ENCODE assay signal across 1 fruit fly cellular context in genomic region chrX:1387149-1387752, dm6.
A peak's percentile ranks its signal among the peaks of the same experiment; 100 is the strongest.
TF ChIP-seq lines count a peak whose summit lies in the region.

No protein-coding gene starts in this region.

TF ChIP-seq in whole organism, embryonic, 481 proteins besides CTCF, POLR2A, EP300 and RAD21 (continued from another document and continues in another):
- TF ChIP-seq CG43689 (GFP tag; IDR thresholded peaks at IDR 0.05; lab: Robert Waterston, UW) (no peak), en (GFP tag; optimal IDR thresholded peaks at IDR 0.05; lab: Kevin White, UChicago) (no peak), B-H2 (GFP tag; optimal IDR thresholded peaks at IDR 0.05; lab: Kevin White, UChicago) (no peak), CG6254 (GFP tag; optimal IDR thresholded peaks at IDR 0.05; lab: Kevin White, UChicago) (no peak), CG17186 (GFP tag; optimal IDR thresholded peaks at IDR 0.05; lab: Kevin White, UChicago) (no peak), zen2 (GFP tag; IDR thresholded peaks at IDR 0.05; lab: Robert Waterston, UW; ENCODE audit: partially characterized antibody) (no peak), CG11723 (GFP tag; optimal IDR thresholded peaks at IDR 0.05; lab: Kevin White, UChicago) (peak; percentile 28), CG16863 (GFP tag; optimal IDR thresholded peaks at IDR 0.05; lab: Kevin White, UChicago) (no peak), Hr3 (GFP tag; optimal IDR thresholded peaks at IDR 0.05; lab: Kevin White, UChicago) (no peak), CG5180 (GFP tag; optimal IDR thresholded peaks at IDR 0.05; lab: Kevin White, UChicago) (peak; percentile 11), Hey (tag; optimal IDR thresholded peaks at IDR 0.05; lab: Kevin White, UChicago) (peak; percentile 22), CG11695 (GFP tag; IDR thresholded peaks at IDR 0.05; lab: Robert Waterston, UW) (no peak), sna (GFP tag; IDR thresholded peaks at IDR 0.05; lab: Robert Waterston, UW; ENCODE audit: partially characterized antibody) (no peak), CG10543 (GFP tag; optimal IDR thresholded peaks at IDR 0.05; lab: Kevin White, UChicago) (peak; percentile 72), caup (GFP tag; optimal IDR thresholded peaks at IDR 0.05; lab: Kevin White, UChicago; ENCODE audit: severe bottlenecking) (no peak), gce (GFP tag; IDR thresholded peaks at IDR 0.05; lab: Robert Waterston, UW) (no peak), CG17612 (GFP tag; IDR thresholded peaks at IDR 0.05; lab: Robert Waterston, UW) (no peak), CG10209 (GFP tag; optimal IDR thresholded peaks at IDR 0.05; lab: Kevin White, UChicago) (peak; percentile 18), CG12299 (tag; optimal IDR thresholded peaks at IDR 0.05; lab: Kevin White, UChicago) (no peak), gem (tag; optimal IDR thresholded peaks at IDR 0.05; lab: Kevin White, UChicago) (no peak), lola (GFP tag; optimal IDR thresholded peaks at IDR 0.05; lab: Kevin White, UChicago) (no peak), D (optimal IDR thresholded peaks at IDR 0.05; lab: Kevin White, UChicago) (no peak), D (GFP tag; optimal IDR thresholded peaks at IDR 0.05; lab: Kevin White, UChicago) (no peak), cg (GFP tag; optimal IDR thresholded peaks at IDR 0.05; lab: Kevin White, UChicago) (peak; percentile 65), kni (GFP tag; optimal IDR thresholded peaks at IDR 0.05; lab: Kevin White, UChicago) (peak; percentile 76), maf-S (GFP tag; optimal IDR thresholded peaks at IDR 0.05; lab: Kevin White, UChicago) (no peak), Tbp (GFP tag; optimal IDR thresholded peaks at IDR 0.05; lab: Kevin White, UChicago) (no peak), CG30431 (GFP tag; optimal IDR thresholded peaks at IDR 0.05; lab: Kevin White, UChicago) (no peak), rib (GFP tag; IDR thresholded peaks at IDR 0.05; lab: Robert Waterston, UW) (no peak), CG31365 (tag; optimal IDR thresholded peaks at IDR 0.05; lab: Kevin White, UChicago) (no peak), row (GFP tag; IDR thresholded peaks at IDR 0.05; lab: Robert Waterston, UW) (no peak), jing (GFP tag; optimal IDR thresholded peaks at IDR 0.05; lab: Kevin White, UChicago) (no peak), CG13287 (GFP tag; IDR thresholded peaks at IDR 0.05; lab: Robert Waterston, UW; ENCODE audit: partially characterized antibody) (no peak), CG13123 (GFP tag; optimal IDR thresholded peaks at IDR 0.05; lab: Kevin White, UChicago) (no peak), CG17912 (GFP tag; optimal IDR thresholded peaks at IDR 0.05; lab: Kevin White, UChicago) (peak; percentile 32), CG34376 (GFP tag; optimal IDR thresholded peaks at IDR 0.05; lab: Kevin White, UChicago) (peak; percentile 32), onecut (GFP tag; IDR thresholded peaks at IDR 0.05; lab: Robert Waterston, UW) (no peak), CG14014 (GFP tag; IDR thresholded peaks at IDR 0.05; lab: Robert Waterston, UW) (no peak), CG3995 (GFP tag; optimal IDR thresholded peaks at IDR 0.05; lab: Kevin White, UChicago) (no peak), CG4424 (GFP tag; optimal IDR thresholded peaks at IDR 0.05; lab: Kevin White, UChicago) (no peak), bowl (GFP tag; IDR thresholded peaks at IDR 0.05; lab: Robert Waterston, UW) (no peak), CG16815 (GFP tag; optimal IDR thresholded peaks at IDR 0.05; lab: Kevin White, UChicago) (no peak), CG14710 (tag; optimal IDR thresholded peaks at IDR 0.05; lab: Kevin White, UChicago) (no peak), z (GFP tag; IDR thresholded peaks at IDR 0.05; lab: Robert Waterston, UW) (peak; percentile 82), CG2712 (tag; optimal IDR thresholded peaks at IDR 0.05; lab: Kevin White, UChicago) (no peak), toy (GFP tag; IDR thresholded peaks at IDR 0.05; lab: Robert Waterston, UW) (no peak), CG14441 (GFP tag; IDR thresholded peaks at IDR 0.05; lab: Robert Waterston, UW) (no peak), dysf (GFP tag; IDR thresholded peaks at IDR 0.05; lab: Robert Waterston, UW) (no peak), CG2202 (tag; optimal IDR thresholded peaks at IDR 0.05; lab: Kevin White, UChicago) (no peak), CG17359 (tag; optimal IDR thresholded peaks at IDR 0.05; lab: Kevin White, UChicago) (peak; percentile 2), CG8290 (GFP tag; optimal IDR thresholded peaks at IDR 0.05; lab: Kevin White, UChicago) (no peak), CG8290 (tag; optimal IDR thresholded peaks at IDR 0.05; lab: Kevin White, UChicago) (peak in 1 of 2 experiments; percentile 34), repo (GFP tag; optimal IDR thresholded peaks at IDR 0.05; lab: Kevin White, UChicago) (no peak), NC2β (GFP tag; optimal IDR thresholded peaks at IDR 0.05; lab: Kevin White, UChicago) (no peak), sisA (GFP tag; IDR thresholded peaks at IDR 0.05; lab: Robert Waterston, UW) (no peak), hkb (optimal IDR thresholded peaks at IDR 0.05; lab: Kevin White, UChicago) (no peak), hkb (GFP tag; IDR thresholded peaks at IDR 0.05; lab: Robert Waterston, UW) (no peak), Med (GFP tag; lab: Kevin White, UChicago) (peak; percentile 58), CG14965 (GFP tag; optimal IDR thresholded peaks at IDR 0.05; lab: Kevin White, UChicago; ENCODE audit: borderline replicate concordance) (no peak), CG10147 (GFP tag; optimal IDR thresholded peaks at IDR 0.05; lab: Kevin White, UChicago) (no peak), Ets65A (GFP tag; lab: Kevin White, UChicago) (no peak), TFAM (GFP tag; optimal IDR thresholded peaks at IDR 0.05; lab: Kevin White, UChicago) (no peak), CG7271 (tag; optimal IDR thresholded peaks at IDR 0.05; lab: Kevin White, UChicago) (no peak), ems (GFP tag; optimal IDR thresholded peaks at IDR 0.05; lab: Kevin White, UChicago) (no peak), CG7357 (GFP tag; IDR thresholded peaks at IDR 0.05; lab: Robert Waterston, UW) (no peak), br (optimal IDR thresholded peaks at IDR 0.05; lab: Kevin White, UChicago) (no peak), lab (GFP tag; optimal IDR thresholded peaks at IDR 0.05; lab: Kevin White, UChicago) (peak; percentile 51), Sox100B (GFP tag; optimal IDR thresholded peaks at IDR 0.05; lab: Kevin White, UChicago) (no peak), Hsf (GFP tag; optimal IDR thresholded peaks at IDR 0.05; lab: Kevin White, UChicago) (no peak), ase (GFP tag; IDR thresholded peaks at IDR 0.05; lab: Robert Waterston, UW) (no peak), pfk (GFP tag; optimal IDR thresholded peaks at IDR 0.05; lab: Kevin White, UChicago) (peak; percentile 55), Lim3 (GFP tag; IDR thresholded peaks at IDR 0.05; lab: Robert Waterston, UW) (no peak), Aef1 (GFP tag; IDR thresholded peaks at IDR 0.05; lab: Robert Waterston, UW) (no peak), CG12391 (tag; optimal IDR thresholded peaks at IDR 0.05; lab: Kevin White, UChicago) (no peak), CrebB (tag; optimal IDR thresholded peaks at IDR 0.05; lab: Kevin White, UChicago) (no peak), CG12744 (GFP tag; optimal IDR thresholded peaks at IDR 0.05; lab: Kevin White, UChicago) (no peak), knrl (GFP tag; IDR thresholded peaks at IDR 0.05; lab: Robert Waterston, UW; ENCODE audit: partially characterized antibody) (no peak), bsh (GFP tag; optimal IDR thresholded peaks at IDR 0.05; lab: Kevin White, UChicago) (peak in 1 of 2 experiments; percentile 2), trem (tag; optimal IDR thresholded peaks at IDR 0.05; lab: Kevin White, UChicago) (no peak), CG15514 (GFP tag; optimal IDR thresholded peaks at IDR 0.05; lab: Kevin White, UChicago) (peak; percentile 33), CG7839 (tag; optimal IDR thresholded peaks at IDR 0.05; lab: Kevin White, UChicago) (no peak), crol (GFP tag; IDR thresholded peaks at IDR 0.05; lab: Robert Waterston, UW) (peak; percentile 85), dmrt11E (tag; optimal IDR thresholded peaks at IDR 0.05; lab: Kevin White, UChicago) (no peak), Nf-YA (GFP tag; IDR thresholded peaks at IDR 0.05; lab: Robert Waterston, UW) (no peak), CG7556 (GFP tag; optimal IDR thresholded peaks at IDR 0.05; lab: Kevin White, UChicago) (no peak), CG3163 (GFP tag; optimal IDR thresholded peaks at IDR 0.05; lab: Kevin White, UChicago) (no peak), Adf1 (GFP tag; IDR thresholded peaks at IDR 0.05; lab: Robert Waterston, UW) (peak; percentile 32), Chrac-16 (GFP tag; optimal IDR thresholded peaks at IDR 0.05; lab: Kevin White, UChicago) (no peak), Scr (GFP tag; IDR thresholded peaks at IDR 0.05; lab: Robert Waterston, UW; ENCODE audit: partially characterized antibody) (no peak), CkIIα-i1 (GFP tag; IDR thresholded peaks at IDR 0.05; lab: Robert Waterston, UW) (no peak), CG34422 (GFP tag; IDR thresholded peaks at IDR 0.05; lab: Robert Waterston, UW) (no peak), gcm (GFP tag; optimal IDR thresholded peaks at IDR 0.05; lab: Kevin White, UChicago) (no peak), nau (GFP tag; optimal IDR thresholded peaks at IDR 0.05; lab: Kevin White, UChicago) (no peak), Myb (GFP tag; optimal IDR thresholded peaks at IDR 0.05; lab: Kevin White, UChicago) (no peak), CG10267 (tag; optimal IDR thresholded peaks at IDR 0.05; lab: Kevin White, UChicago) (no peak), CG1792 (GFP tag; optimal IDR thresholded peaks at IDR 0.05; lab: Kevin White, UChicago) (no peak), stwl (tag; optimal IDR thresholded peaks at IDR 0.05; lab: Kevin White, UChicago) (no peak), esg (GFP tag; conservative IDR thresholded peaks at IDR 0.05; lab: Robert Waterston, UW) (no peak), CG13624 (GFP tag; optimal IDR thresholded peaks at IDR 0.05; lab: Kevin White, UChicago) (no peak), btn (GFP tag; optimal IDR thresholded peaks at IDR 0.05; lab: Kevin White, UChicago) (no peak), kah (GFP tag; optimal IDR thresholded peaks at IDR 0.05; lab: Kevin White, UChicago) (peak; percentile 84), CG11085 (GFP tag; IDR thresholded peaks at IDR 0.05; lab: Robert Waterston, UW) (no peak), HLHmδ (GFP tag; optimal IDR thresholded peaks at IDR 0.05; lab: Kevin White, UChicago) (no peak), D19B (GFP tag; optimal IDR thresholded peaks at IDR 0.05; lab: Kevin White, UChicago) (no peak), CG4617 (GFP tag; optimal IDR thresholded peaks at IDR 0.05; lab: Kevin White, UChicago; ENCODE audit: borderline replicate concordance) (no peak), ftz-f1 (GFP tag; optimal IDR thresholded peaks at IDR 0.05; lab: Kevin White, UChicago) (no peak), CG11398 (GFP tag; optimal IDR thresholded peaks at IDR 0.05; lab: Kevin White, UChicago) (no peak), gfzf (GFP tag; optimal IDR thresholded peaks at IDR 0.05; lab: Kevin White, UChicago) (no peak), CG13775 (GFP tag; optimal IDR thresholded peaks at IDR 0.05; lab: Kevin White, UChicago) (no peak), org-1 (GFP tag; optimal IDR thresholded peaks at IDR 0.05; lab: Kevin White, UChicago) (no peak), wek (GFP tag; optimal IDR thresholded peaks at IDR 0.05; lab: Kevin White, UChicago) (peak; percentile 42), CG13424 (tag; optimal IDR thresholded peaks at IDR 0.05; lab: Kevin White, UChicago) (peak; percentile 6), Hmx (GFP tag; optimal IDR thresholded peaks at IDR 0.05; lab: Kevin White, UChicago) (no peak), CG18619 (GFP tag; optimal IDR thresholded peaks at IDR 0.05; lab: Kevin White, UChicago) (peak; percentile 7), tio (GFP tag; optimal IDR thresholded peaks at IDR 0.05; lab: Kevin White, UChicago) (no peak), trh (GFP tag; optimal IDR thresholded peaks at IDR 0.05; lab: Kevin White, UChicago) (no peak), pita (GFP tag; optimal IDR thresholded peaks at IDR 0.05; lab: Kevin White, UChicago) (no peak), gro (GFP tag; optimal IDR thresholded peaks at IDR 0.05; lab: Kevin White, UChicago) (no peak), jigr1 (GFP tag; IDR thresholded peaks at IDR 0.05; lab: Robert Waterston, UW) (no peak), gcm2 (GFP tag; optimal IDR thresholded peaks at IDR 0.05; lab: Kevin White, UChicago) (no peak), zfh1 (GFP tag; IDR thresholded peaks at IDR 0.05; lab: Robert Waterston, UW) (no peak), Ada2b (GFP tag; IDR thresholded peaks at IDR 0.05; lab: Robert Waterston, UW) (no peak), HLH54F (GFP tag; optimal IDR thresholded peaks at IDR 0.05; lab: Kevin White, UChicago) (no peak), CG9437 (GFP tag; optimal IDR thresholded peaks at IDR 0.05; lab: Kevin White, UChicago) (no peak), BtbVII (GFP tag; optimal IDR thresholded peaks at IDR 0.05; lab: Kevin White, UChicago) (peak; percentile 29), CG6175 (GFP tag; IDR thresholded peaks at IDR 0.05; lab: Robert Waterston, UW) (no peak), peb (GFP tag; IDR thresholded peaks at IDR 0.05; lab: Robert Waterston, UW) (no peak), sqz (GFP tag; optimal IDR thresholded peaks at IDR 0.05; lab: Kevin White, UChicago) (no peak), CG17829 (tag; optimal IDR thresholded peaks at IDR 0.05; lab: Kevin White, UChicago) (no peak), CG10431 (GFP tag; optimal IDR thresholded peaks at IDR 0.05; lab: Kevin White, UChicago) (no peak), Fer1 (GFP tag; optimal IDR thresholded peaks at IDR 0.05; lab: Kevin White, UChicago) (peak; percentile 45), zfh2 (GFP tag; optimal IDR thresholded peaks at IDR 0.05; lab: Kevin White, UChicago) (no peak), CG3726 (GFP tag; IDR thresholded peaks at IDR 0.05; lab: Robert Waterston, UW) (no peak), her (GFP tag; optimal IDR thresholded peaks at IDR 0.05; lab: Kevin White, UChicago) (no peak), Stat92E (GFP tag; optimal IDR thresholded peaks at IDR 0.05; lab: Kevin White, UChicago) (no peak), seq (GFP tag; IDR thresholded peaks at IDR 0.05; lab: Robert Waterston, UW) (no peak), HHEX (GFP tag; optimal IDR thresholded peaks at IDR 0.05; lab: Kevin White, UChicago) (peak; percentile 33), aop (GFP tag; IDR thresholded peaks at IDR 0.05; lab: Robert Waterston, UW) (no peak), Oaz (GFP tag; IDR thresholded peaks at IDR 0.05; lab: Robert Waterston, UW) (no peak), lov (optimal IDR thresholded peaks at IDR 0.05; lab: Kevin White, UChicago) (no peak), lov (GFP tag; IDR thresholded peaks at IDR 0.05; lab: Robert Waterston, UW) (no peak)
